Worm (Caenorhabditis elegans) whole organism, L3 larva: ENCODE results near the gene str-155.

Experiments
- R02D3.7 ChIP-seq: fragments of 150-350 bp; optimal IDR thresholded peaks from 2 replicates; lab custom pipeline; 2014; ENCODE audit warnings: missing biosample characterization, missing genetic modification characterization
- ZK546.5 ChIP-seq: sonication (generic microtip); optimal IDR thresholded peaks from 2 replicates; lab custom pipeline; 2017; ENCODE audit warnings: missing biosample characterization, missing genetic modification characterization
- ama-1 ChIP-seq: fragments of 150-350 bp; optimal IDR thresholded peaks from 2 replicates; lab custom pipeline; 2018
- ceh-16 ChIP-seq: sonication (generic microtip); optimal IDR thresholded peaks from 2 replicates; lab custom pipeline; 2017; ENCODE audit warnings: missing biosample characterization, missing genetic modification characterization
- ceh-28 ChIP-seq: fragments of 150-350 bp; optimal IDR thresholded peaks from 2 replicates; lab custom pipeline; 2014; ENCODE audit warnings: missing biosample characterization, missing genetic modification reagents, missing genetic modification characterization
- ceh-82 ChIP-seq: fragments of 150-350 bp; optimal IDR thresholded peaks from 2 replicates; lab custom pipeline; 2014; ENCODE audit warnings: missing biosample characterization, missing genetic modification characterization
- ceh-9 ChIP-seq: sonication (generic microtip); optimal IDR thresholded peaks from 2 replicates; lab custom pipeline; 2018; ENCODE audit warnings: missing biosample characterization, missing genetic modification characterization
- daf-12 ChIP-seq: fragments of 150-350 bp; optimal IDR thresholded peaks from 2 replicates; lab custom pipeline; 2014; ENCODE audit warnings: missing biosample characterization, missing genetic modification reagents, missing genetic modification characterization
- egl-27 ChIP-seq: sonication (generic microtip); optimal IDR thresholded peaks from 4 replicates; lab custom pipeline; 2017; ENCODE audit warnings: missing biosample characterization, missing genetic modification reagents, missing genetic modification characterization
- elt-1 ChIP-seq: fragments of 150-350 bp; optimal IDR thresholded peaks from 2 replicates; lab custom pipeline; 2014; ENCODE audit warnings: missing biosample characterization, missing genetic modification characterization
- elt-2 ChIP-seq: sonication (generic microtip); optimal IDR thresholded peaks from 2 replicates; lab custom pipeline; 2016; ENCODE audit warnings: missing genetic modification reagents, mild to moderate bottlenecking, missing genetic modification characterization, missing compliant biosample characterization
- eor-1 ChIP-seq, 2 experiments: fragments of 150-350 bp; optimal IDR thresholded peaks; 2 replicates each; lab custom pipeline; 2014 to 2018; ENCODE audit warnings: missing biosample characterization in 2 of 2, missing genetic modification characterization in 2 of 2
- fkh-10 ChIP-seq: sonication (generic microtip); optimal IDR thresholded peaks from 2 replicates; lab custom pipeline; 2017; ENCODE audit warnings: missing biosample characterization, missing genetic modification reagents, missing genetic modification characterization
- fkh-2 ChIP-seq: fragments of 150-350 bp; optimal IDR thresholded peaks from 2 replicates; lab custom pipeline; 2014; ENCODE audit warnings: missing biosample characterization, missing genetic modification reagents, missing genetic modification characterization
- fos-1 ChIP-seq: fragments of 150-350 bp; optimal IDR thresholded peaks from 2 replicates; lab custom pipeline; 2014; ENCODE audit warnings: missing biosample characterization, missing genetic modification characterization
- hmg-11 ChIP-seq: sonication (generic microtip); optimal IDR thresholded peaks from 2 replicates; lab custom pipeline; 2016; ENCODE audit warnings: missing genetic modification characterization, missing compliant biosample characterization
- jun-1 ChIP-seq: fragments of 150-350 bp; optimal IDR thresholded peaks from 2 replicates; lab custom pipeline; 2014; ENCODE audit warnings: missing biosample characterization, missing genetic modification reagents, missing genetic modification characterization
- lsy-12 ChIP-seq: sonication (generic microtip); optimal IDR thresholded peaks from 2 replicates; lab custom pipeline; 2016; ENCODE audit warnings: mild to moderate bottlenecking, missing genetic modification characterization, missing compliant biosample characterization
- mdl-1 ChIP-seq: fragments of 150-350 bp; optimal IDR thresholded peaks from 2 replicates; lab custom pipeline; 2014; ENCODE audit warnings: missing biosample characterization, missing genetic modification characterization
- nfya-1 ChIP-seq: sonication (generic microtip); optimal IDR thresholded peaks from 2 replicates; lab custom pipeline; 2017; ENCODE audit warnings: missing genetic modification characterization, mild to moderate bottlenecking, missing compliant biosample characterization, antibody characterized with exemption, moderate library complexity; ENCODE audit not compliant: insufficient read depth
- nhr-11 ChIP-seq: fragments of 150-350 bp; optimal IDR thresholded peaks from 2 replicates; lab custom pipeline; 2014; ENCODE audit warnings: missing biosample characterization, missing genetic modification characterization
- nhr-12 ChIP-seq: fragments of 150-350 bp; optimal IDR thresholded peaks from 2 replicates; lab custom pipeline; 2014; ENCODE audit warnings: missing biosample characterization, missing genetic modification characterization
- nhr-23 ChIP-seq: fragments of 150-350 bp; optimal IDR thresholded peaks from 2 replicates; lab custom pipeline; 2014; ENCODE audit warnings: missing biosample characterization, missing genetic modification reagents, missing genetic modification characterization
- nhr-28 ChIP-seq: fragments of 150-350 bp; optimal IDR thresholded peaks from 2 replicates; lab custom pipeline; 2014; ENCODE audit warnings: missing biosample characterization, missing genetic modification characterization
- nhr-43 ChIP-seq: sonication (generic microtip); optimal IDR thresholded peaks from 2 replicates; lab custom pipeline; 2016; ENCODE audit warnings: mild to moderate bottlenecking, missing genetic modification characterization, missing compliant biosample characterization; ENCODE audit not compliant: poor library complexity, severe bottlenecking
- nhr-67 ChIP-seq: fragments of 150-350 bp; optimal IDR thresholded peaks from 2 replicates; lab custom pipeline; 2014; ENCODE audit warnings: missing biosample characterization, missing genetic modification characterization
- nhr-76 ChIP-seq: fragments of 150-350 bp; sonication (generic microtip); optimal IDR thresholded peaks from 5 replicates; lab custom pipeline; 2014; ENCODE audit warnings: missing biosample characterization, missing genetic modification characterization
- nhr-77 ChIP-seq: fragments of 150-350 bp; optimal IDR thresholded peaks from 2 replicates; lab custom pipeline; 2014; ENCODE audit warnings: missing biosample characterization, missing genetic modification characterization
- pqm-1 ChIP-seq: fragments of 150-350 bp; optimal IDR thresholded peaks from 2 replicates; lab custom pipeline; 2017; ENCODE audit warnings: missing biosample characterization, missing genetic modification characterization, inconsistent platforms
- snpc-4 ChIP-seq: fragments of 150-350 bp; optimal IDR thresholded peaks from 2 replicates; lab custom pipeline; 2014; ENCODE audit warnings: missing biosample characterization, missing genetic modification characterization
- unc-39 ChIP-seq: sonication (generic microtip); optimal IDR thresholded peaks from 4 replicates; lab custom pipeline; 2017; ENCODE audit warnings: missing biosample characterization, missing genetic modification characterization
- unc-62 ChIP-seq: fragments of 150-350 bp; sonication (generic microtip); optimal IDR thresholded peaks from 4 replicates; lab custom pipeline; 2014; ENCODE audit warnings: missing biosample characterization, missing genetic modification reagents, missing genetic modification characterization
- zag-1 ChIP-seq: fragments of 150-350 bp; optimal IDR thresholded peaks from 2 replicates; lab custom pipeline; 2014; ENCODE audit warnings: missing biosample characterization, missing genetic modification characterization
- ztf-11 ChIP-seq: fragments of 150-350 bp; optimal IDR thresholded peaks from 2 replicates; lab custom pipeline; 2014; ENCODE audit warnings: missing biosample characterization, missing genetic modification characterization
- ztf-4 ChIP-seq: fragments of 150-350 bp; optimal IDR thresholded peaks from 2 replicates; lab custom pipeline; 2014; ENCODE audit warnings: missing biosample characterization, missing genetic modification characterization

Gene str-155

ce11 chrIV:4915689-4916088 is at the start of gene str-155:
TSS of gene str-155 (plus strand) at chrIV:4915989.
- TF ChIP-seq ZK546.5 (tag; lab: Kevin White, UChicago) (no peak), nhr-77 (tag; lab: Kevin White, UChicago) (no peak), R02D3.7 (tag; lab: Kevin White, UChicago) (no peak), lsy-12 (no peak), elt-2 (tag; lab: Kevin White, UChicago) (no peak), ama-1 (lab: Kevin White, UChicago) (no peak), snpc-4 (tag; lab: Kevin White, UChicago) (no peak), daf-12 (tag; lab: Kevin White, UChicago) (no peak), unc-39 (no peak), ceh-16 (no peak), elt-1 (tag; lab: Kevin White, UChicago) (no peak), ceh-28 (tag; lab: Kevin White, UChicago) (no peak)

- TF ChIP-seq ama-1 (lab: Kevin White, UChicago) (no peak), ceh-82 (tag; lab: Kevin White, UChicago) (no peak), zag-1 (no peak), fkh-10 (no peak), ceh-28 (tag; lab: Kevin White, UChicago) (no peak), ceh-16 (no peak), fos-1 (tag; lab: Kevin White, UChicago) (no peak), elt-1 (tag; lab: Kevin White, UChicago) (no peak), nhr-11 (tag; lab: Kevin White, UChicago) (no peak), elt-2 (tag; lab: Kevin White, UChicago) (no peak), nfya-1 (tag; lab: Kevin White, UChicago) (no peak)
Observed at ce11 chrIV:4866599-4866998, 49.2 kb upstream of the str-155 start.

DNA sequence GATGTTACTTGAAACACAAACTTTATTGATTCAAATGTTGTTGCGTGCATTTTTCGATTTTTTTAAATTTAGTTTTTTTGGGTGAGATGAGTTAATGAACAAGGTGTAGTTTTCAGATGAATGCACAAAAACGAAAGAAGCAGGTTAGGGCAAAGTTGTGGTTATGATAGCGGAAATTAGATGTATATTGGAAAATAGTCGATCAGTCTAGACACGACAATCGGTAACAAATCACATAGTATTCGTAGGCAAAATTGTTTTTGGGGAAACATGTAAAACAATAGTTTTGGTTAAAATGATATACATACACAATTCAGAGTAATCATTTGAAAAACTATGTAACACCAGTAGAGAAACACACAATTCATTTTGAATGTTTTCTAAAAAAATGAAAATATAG is 48.2 kb upstream of the str-155 start, which contains the start of gene str-172:
Gene str-172, minus strand, starts transcription at position 101 of the 400 bp plus-strand sequence.
- TF ChIP-seq eor-1 (tag; optimal IDR thresholded peaks at IDR 0.05; lab: Kevin White, UChicago) = no peak
- TF ChIP-seq nhr-76 (tag; lab: Kevin White, UChicago) = no peak
- no peak for TF ChIP-seq snpc-4 (tag; lab: Kevin White, UChicago)
- TF ChIP-seq ama-1 (lab: Kevin White, UChicago) = no peak
- TF ChIP-seq ztf-11 (tag; lab: Kevin White, UChicago) = no peak
- TF ChIP-seq nhr-12 (tag; lab: Kevin White, UChicago) = no peak
- TF ChIP-seq nhr-43 (tag; lab: Kevin White, UChicago) = no peak
- TF ChIP-seq nhr-77 (tag; lab: Kevin White, UChicago) = no peak
- TF ChIP-seq hmg-11 = no peak
- TF ChIP-seq nhr-28 (tag; lab: Kevin White, UChicago) = no peak
- no peak for TF ChIP-seq egl-27 (tag; lab: Kevin White, UChicago)
- TF ChIP-seq pqm-1 = no peak
- no peak for TF ChIP-seq nhr-23 (tag; lab: Kevin White, UChicago)
- no peak for TF ChIP-seq ceh-28 (tag; lab: Kevin White, UChicago)
- TF ChIP-seq elt-2 (tag; lab: Kevin White, UChicago) = no peak

ce11 chrIV:4870546-4870945 is 45.2 kb upstream of the str-155 start, which contains the start of gene str-175:
TSS of gene str-175 (minus strand) at chrIV:4870646.
- no peak for TF ChIP-seq nhr-11 (tag; lab: Kevin White, UChicago)
- TF ChIP-seq egl-27 (tag; lab: Kevin White, UChicago) = no peak
- TF ChIP-seq unc-62 (GFP tag; lab: Kevin White, UChicago) = no peak
- no peak for TF ChIP-seq ztf-4 (tag; lab: Kevin White, UChicago)
- TF ChIP-seq jun-1 (tag; lab: Kevin White, UChicago) = no peak
- no peak for TF ChIP-seq unc-39
- TF ChIP-seq fkh-10 = no peak
- no peak for TF ChIP-seq eor-1 (tag; optimal IDR thresholded peaks at IDR 0.05; lab: Kevin White, UChicago)
- no peak for TF ChIP-seq nhr-67 (tag; lab: Kevin White, UChicago)
- TF ChIP-seq fkh-2 (tag; lab: Kevin White, UChicago) = no peak
- TF ChIP-seq mdl-1 (tag; lab: Kevin White, UChicago) = no peak
- no peak for TF ChIP-seq ceh-16
- TF ChIP-seq ama-1 (lab: Kevin White, UChicago) = no peak
- TF ChIP-seq ceh-9 (tag; lab: Kevin White, UChicago) = no peak
